Worm (Caenorhabditis elegans): ENCODE measurements around the gene clip-1.
A peak's percentile ranks its signal among the peaks of the same experiment; 100 is the strongest.

The clip-1 gene

DNA sequence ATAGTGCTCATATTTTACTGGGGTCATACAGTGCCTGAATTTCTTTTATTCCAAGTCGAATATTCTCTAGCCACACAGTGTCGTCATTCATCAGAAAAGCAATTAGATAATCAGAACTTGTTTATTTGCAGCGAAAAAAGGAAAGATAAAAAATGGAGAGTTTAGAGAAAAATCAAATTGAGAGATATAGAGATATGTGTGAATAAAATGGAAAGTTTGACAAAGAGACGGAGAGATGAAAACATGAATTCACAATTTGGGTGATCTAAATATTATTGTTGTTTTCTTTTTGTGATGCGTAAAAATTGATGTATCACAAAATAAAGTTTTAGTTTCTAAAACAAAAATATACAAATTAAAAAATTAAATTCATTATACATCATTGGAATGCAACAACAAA lies 31.8 kb upstream of the clip-1 start:
- TF ChIP-seq nhr-28 (tag; optimal IDR thresholded peaks at IDR 0.05) (peak; percentile 32), mxl-3 (GFP tag; optimal IDR thresholded peaks at IDR 0.05) (no peak)

DNA sequence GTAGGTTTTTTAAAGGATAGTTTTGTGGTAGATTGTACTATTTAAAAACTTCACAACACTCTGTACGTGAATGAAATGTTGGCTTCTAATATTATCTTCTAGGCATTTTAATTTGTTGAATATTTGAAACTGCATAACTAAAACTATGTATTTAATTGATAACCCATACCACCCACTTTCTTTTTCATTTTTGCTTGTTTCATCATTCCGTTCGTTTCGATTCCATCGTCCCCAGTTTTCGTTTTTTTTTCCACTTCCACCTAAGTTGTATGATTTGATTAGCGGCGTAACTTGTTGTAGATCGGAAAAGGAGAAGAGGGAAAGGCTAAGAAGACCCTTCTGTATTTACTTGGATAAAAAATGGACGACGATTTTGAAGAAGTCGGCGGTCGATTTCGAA lies 31.1 kb upstream of the clip-1 start, which contains the start of gene K01B6.3:
Gene K01B6.3 (plus strand): TSS at position 301 of the 400 bp plus-strand sequence.
- TF ChIP-seq nhr-28 (tag; optimal IDR thresholded peaks at IDR 0.05) (no peak), lim-7 (GFP tag; IDR thresholded peaks at IDR 0.05) (no peak), ztf-11 (tag; optimal IDR thresholded peaks at IDR 0.05) (no peak), Y105C5A.15 (GFP tag; IDR thresholded peaks at IDR 0.05) (no peak), snpc-1.2 (GFP tag; IDR thresholded peaks at IDR 0.05) (no peak), nhr-6 (tag; optimal IDR thresholded peaks at IDR 0.05) (no peak), ZK546.5 (tag; optimal IDR thresholded peaks at IDR 0.05) (no peak), D1046.2 (GFP tag; IDR thresholded peaks at IDR 0.05) (no peak), fos-1 (tag; optimal IDR thresholded peaks at IDR 0.05) (no peak), lir-3 (tag; optimal IDR thresholded peaks at IDR 0.05) (no peak), hif-1 (tag; optimal IDR thresholded peaks at IDR 0.05) (no peak), lin-38 (GFP tag; IDR thresholded peaks at IDR 0.05) (no peak), spr-3 (GFP tag; optimal IDR thresholded peaks at IDR 0.05) (no peak), mdl-1 (tag; optimal IDR thresholded peaks at IDR 0.05) (no peak), unc-130 (GFP tag; optimal IDR thresholded peaks at IDR 0.05) (no peak), aly-2 (tag; optimal IDR thresholded peaks at IDR 0.05) (no peak), Y48G9A.11 (GFP tag; IDR thresholded peaks at IDR 0.05) (no peak), hlh-11 (tag; optimal IDR thresholded peaks at IDR 0.05) (no peak), ceh-20 (GFP tag; IDR thresholded peaks at IDR 0.05) (no peak), arid-1 (GFP tag; conservative IDR thresholded peaks at IDR 0.05) (no peak)

ce11 chrIII:9299116-9299515 lies 30.3 kb upstream of the clip-1 start:
- no peak for TF ChIP-seq zfp-2 (tag; optimal IDR thresholded peaks at IDR 0.05)
- peak in 1 of 2 experiments; percentile 71 for TF ChIP-seq unc-62 (GFP tag; optimal IDR thresholded peaks at IDR 0.05 in 1 of 2)
- TF ChIP-seq unc-62 (tag; optimal IDR thresholded peaks at IDR 0.05) = no peak

DNA sequence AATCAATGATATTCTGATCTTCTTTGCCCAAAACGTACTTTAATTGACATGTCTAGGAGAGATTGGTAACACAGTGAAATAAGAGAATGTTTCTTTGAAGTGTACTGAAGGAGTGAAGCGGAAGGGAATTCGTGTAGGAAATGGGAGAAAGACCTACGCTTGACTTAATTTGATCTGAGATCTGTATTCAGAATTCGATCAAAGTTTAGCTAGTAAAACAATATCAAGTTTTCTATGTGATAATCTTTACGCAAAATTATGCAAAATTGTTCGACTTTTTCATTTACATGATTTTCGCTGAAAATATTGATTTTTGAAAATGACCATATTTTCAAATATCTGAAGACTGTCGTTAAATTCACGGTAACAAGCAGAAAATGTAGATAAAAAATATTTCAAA lies 28.5 kb upstream of the clip-1 start, which contains the start of gene K01B6.4:
Gene K01B6.4 (minus strand): TSS at position 101 of the 400 bp plus-strand sequence.
- TF ChIP-seq aha-1 (tag) (peak; percentile 25), lir-3 (tag; optimal IDR thresholded peaks at IDR 0.05) (no peak), fkh-10 (GFP tag; optimal IDR thresholded peaks at IDR 0.05) (no peak), Y105C5A.15 (GFP tag; IDR thresholded peaks at IDR 0.05) (no peak)

DNA sequence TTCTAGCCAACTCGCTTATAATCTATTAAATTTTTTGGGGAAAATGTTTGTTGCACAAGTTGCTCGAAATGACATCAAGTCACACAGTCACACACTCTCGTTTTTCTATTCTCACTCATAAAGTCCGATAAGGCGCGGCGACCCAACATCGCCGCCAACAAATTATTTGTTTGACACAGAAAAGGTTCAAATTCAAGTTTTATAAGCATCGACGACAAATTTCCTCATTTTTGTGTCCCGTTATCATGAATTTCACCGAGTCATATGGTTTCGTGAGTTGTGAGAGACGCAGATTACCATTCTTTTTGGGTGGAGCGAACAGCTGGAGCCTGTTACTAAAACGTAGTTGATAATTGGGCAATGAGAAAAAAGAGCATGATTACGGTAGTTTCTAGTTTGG lies 21.0 kb upstream of the clip-1 start:
- TF ChIP-seq ceh-28 (tag; optimal IDR thresholded peaks at IDR 0.05) (no peak), nhr-11 (tag; optimal IDR thresholded peaks at IDR 0.05) (no peak), tra-1 (GFP tag; IDR thresholded peaks at IDR 0.05) (no peak), ceh-32 (tag; optimal IDR thresholded peaks at IDR 0.05; ENCODE audit: poor library complexity) (no peak), ceh-20 (GFP tag; IDR thresholded peaks at IDR 0.05) (no peak), vab-7 (GFP tag; IDR thresholded peaks at IDR 0.05) (no peak), nhr-77 (tag; optimal IDR thresholded peaks at IDR 0.05) (peak; percentile 63), lin-38 (GFP tag; IDR thresholded peaks at IDR 0.05) (no peak), mep-1 (tag; optimal IDR thresholded peaks at IDR 0.05) (no peak), ceh-62 (tag; optimal IDR thresholded peaks at IDR 0.05) (no peak), mdl-1 (tag; optimal IDR thresholded peaks at IDR 0.05) (peak in 1 of 2 experiments; percentile 7), nhr-76 (tag; optimal IDR thresholded peaks at IDR 0.05) (no peak), F44E2.7 (GFP tag; IDR thresholded peaks at IDR 0.05) (no peak), zfp-2 (tag; optimal IDR thresholded peaks at IDR 0.05) (no peak), lir-3 (tag; optimal IDR thresholded peaks at IDR 0.05) (no peak), egl-27 (tag; optimal IDR thresholded peaks at IDR 0.05) (no peak), zip-11 (GFP tag; IDR thresholded peaks at IDR 0.05) (no peak), aly-2 (tag; optimal IDR thresholded peaks at IDR 0.05) (no peak), nhr-10 (tag; optimal IDR thresholded peaks at IDR 0.05) (no peak), nhr-41 (GFP tag; IDR thresholded peaks at IDR 0.05) (no peak), duxl-1 (tag; optimal IDR thresholded peaks at IDR 0.05; ENCODE audit: poor library complexity) (no peak), mes-2 (tag; optimal IDR thresholded peaks at IDR 0.05; ENCODE audit: poor library complexity, severe bottlenecking) (no peak), lin-29 (GFP tag; IDR thresholded peaks at IDR 0.05) (no peak), hlh-11 (tag; optimal IDR thresholded peaks at IDR 0.05) (peak; percentile 94), F26F4.8 (GFP tag; conservative IDR thresholded peaks at IDR 0.05) (no peak), zip-2 (tag; optimal IDR thresholded peaks at IDR 0.05) (no peak), lin-15B (tag; optimal IDR thresholded peaks at IDR 0.05) (no peak)
